Fruit fly (Drosophila melanogaster) Kc167 (cell line): ENCODE results near the gene CG13920.

Experiments
- Myc ChIP-seq: fragments of >200 bp; optimal IDR thresholded peaks from 2 replicates; lab custom pipeline; 2017; ENCODE audit warnings: missing external identifiers
- Sin3A ChIP-seq: fragments of >200 bp; optimal IDR thresholded peaks from 2 replicates; lab custom pipeline; 2018; ENCODE audit warnings: missing external identifiers
- h ChIP-seq: fragments of >200 bp; optimal IDR thresholded peaks from 3 replicates; lab custom pipeline; 2018; ENCODE audit warnings: missing external identifiers
- insv ChIP-seq: fragments of >200 bp; optimal IDR thresholded peaks from 3 replicates; lab custom pipeline; 2018; ENCODE audit warnings: missing external identifiers
- psq ChIP-seq: fragments of >200 bp; optimal IDR thresholded peaks from 2 replicates; lab custom pipeline; 2017; ENCODE audit warnings: missing external identifiers
- ttk ChIP-seq: sonication (Bioruptor generic); optimal IDR thresholded peaks from 2 replicates; lab custom pipeline; 2017; ENCODE audit warnings: missing external identifiers

DNA sequence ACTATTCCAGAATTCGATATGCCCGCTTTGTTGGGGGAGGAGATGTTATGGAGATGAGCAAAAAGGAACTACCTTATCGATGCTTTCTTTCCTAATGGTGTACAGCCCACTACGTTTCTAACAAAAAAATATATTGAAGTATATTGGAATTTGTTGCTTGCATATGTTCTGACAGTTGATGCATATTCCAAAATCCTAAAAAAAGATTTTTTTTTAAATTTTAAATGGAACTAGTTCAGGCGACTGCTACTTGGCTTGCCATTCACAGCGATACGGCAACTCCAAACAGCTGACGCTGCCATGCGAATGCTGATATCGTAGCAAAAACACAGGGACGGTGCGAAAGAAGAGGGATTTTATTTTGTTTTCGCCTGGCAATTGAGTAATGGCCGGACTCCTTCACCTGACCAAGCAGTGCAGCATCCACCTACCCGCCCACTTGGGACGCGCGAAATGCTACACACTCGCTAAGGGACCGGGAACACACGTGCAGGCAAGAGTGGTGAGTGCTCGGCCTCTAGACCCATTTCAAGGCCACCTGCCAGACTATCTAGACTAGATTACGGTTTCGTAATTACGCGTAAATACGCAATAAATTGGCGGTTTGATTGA lies 30.5 kb upstream of the CG13920 start, which contains the start of the genes CG13926, ABCB7 and CG33230:
- TF ChIP-seq Sin3A (lab: Kevin White, UChicago) (no peak), insv (lab: Kevin White, UChicago) (no peak), h (no peak), psq (no peak), ttk (lab: Kevin White, UChicago) (no peak), Myc (no peak)
